Fruit fly (Drosophila melanogaster) whole organism, adult: ENCODE results near the gene CG11857.
A peak's percentile ranks its signal among the peaks of the same experiment; 100 is the strongest.

Experiments
- CG11617 ChIP-seq: fragments of 200-800 bp; sonication (Bioruptor generic); optimal IDR thresholded peaks from 2 replicates; lab custom pipeline; 2017; ENCODE audit warnings: mild to moderate bottlenecking, missing biosample characterization, missing genetic modification reagents, missing genetic modification characterization
- CG12768 ChIP-seq: fragments of 200-800 bp; sonication (Bioruptor generic); optimal IDR thresholded peaks from 2 replicates; lab custom pipeline; 2017; ENCODE audit warnings: missing biosample characterization, missing genetic modification characterization, mild to moderate bottlenecking, moderate library complexity, missing genetic modification reagents
- CG14711 ChIP-seq: fragments of 200-800 bp; sonication (Bioruptor generic); optimal IDR thresholded peaks from 2 replicates; lab custom pipeline; 2018; ENCODE audit warnings: missing biosample characterization, mild to moderate bottlenecking, missing genetic modification characterization, moderate library complexity
- CG1620 ChIP-seq: fragments of 200-800 bp; sonication (Bioruptor generic); optimal IDR thresholded peaks from 2 replicates; lab custom pipeline; 2016; ENCODE audit warnings: missing biosample characterization, missing genetic modification characterization
- CG33017 ChIP-seq: fragments of 200-800 bp; sonication (Bioruptor generic); optimal IDR thresholded peaks from 2 replicates; lab custom pipeline; 2018; ENCODE audit warnings: missing biosample characterization, mild to moderate bottlenecking, missing genetic modification characterization, moderate library complexity
- CG5204 ChIP-seq: fragments of 200-800 bp; sonication (Bioruptor generic); optimal IDR thresholded peaks from 2 replicates; lab custom pipeline; 2016; ENCODE audit warnings: missing biosample characterization, missing genetic modification characterization
- CG7045 ChIP-seq: fragments of 200-800 bp; sonication (Bioruptor generic); optimal IDR thresholded peaks from 2 replicates; lab custom pipeline; 2017; ENCODE audit warnings: missing biosample characterization, mild to moderate bottlenecking, missing genetic modification characterization
- CG7101 ChIP-seq: fragments of 200-800 bp; sonication (Bioruptor generic); optimal IDR thresholded peaks from 2 replicates; lab custom pipeline; 2018; ENCODE audit warnings: missing biosample characterization, mild to moderate bottlenecking, missing genetic modification characterization, moderate library complexity
- Clk ChIP-seq: fragments of 200-800 bp; sonication (Bioruptor generic); optimal IDR thresholded peaks from 2 replicates; lab custom pipeline; 2017; ENCODE audit warnings: missing biosample characterization, missing genetic modification characterization
- Crg-1 ChIP-seq: fragments of 200-800 bp; sonication (Bioruptor generic); optimal IDR thresholded peaks from 2 replicates; lab custom pipeline; 2016; ENCODE audit warnings: missing biosample characterization, missing genetic modification characterization
- Hr96 ChIP-seq: fragments of 200-800 bp; sonication (Bioruptor generic); optimal IDR thresholded peaks from 2 replicates; lab custom pipeline; 2016; ENCODE audit warnings: missing biosample characterization, missing genetic modification characterization
- Mnt ChIP-seq: fragments of 200-800 bp; sonication (Bioruptor generic); optimal IDR thresholded peaks from 2 replicates; lab custom pipeline; 2016; ENCODE audit warnings: missing biosample characterization, mild to moderate bottlenecking, missing genetic modification characterization
- bab1 ChIP-seq: fragments of 200-800 bp; sonication (Bioruptor generic); optimal IDR thresholded peaks from 3 replicates; lab custom pipeline; 2019; ENCODE audit warnings: missing biosample characterization, mild to moderate bottlenecking, missing genetic modification characterization, moderate library complexity
- cic ChIP-seq: fragments of 200-800 bp; sonication (Bioruptor generic); optimal IDR thresholded peaks from 2 replicates; lab custom pipeline; 2017; ENCODE audit warnings: missing biosample characterization, mild to moderate bottlenecking, missing genetic modification characterization, moderate library complexity
- cnc ChIP-seq, 2 experiments: fragments of >200 bp; optimal IDR thresholded peaks; 2 replicates each; lab custom pipeline; 2017
- kay ChIP-seq: fragments of 200-800 bp; sonication (Bioruptor generic); peaks from one replicate; lab custom pipeline; 2016; ENCODE audit warnings: missing biosample characterization, missing genetic modification characterization, borderline replicate concordance
- ovo ChIP-seq: fragments of 200-800 bp; sonication (Bioruptor generic); optimal IDR thresholded peaks from 2 replicates; lab custom pipeline; 2016; ENCODE audit warnings: missing biosample characterization, missing genetic modification characterization
- pad ChIP-seq: fragments of 200-800 bp; sonication (Bioruptor generic); optimal IDR thresholded peaks from 3 replicates; lab custom pipeline; 2017; ENCODE audit warnings: missing biosample characterization, missing genetic modification characterization, mild to moderate bottlenecking, moderate library complexity, missing genetic modification reagents
- tj ChIP-seq: fragments of 200-800 bp; sonication (Bioruptor generic); optimal IDR thresholded peaks from 3 replicates; lab custom pipeline; 2017; ENCODE audit warnings: missing biosample characterization, mild to moderate bottlenecking, missing genetic modification characterization, moderate library complexity
- toe ChIP-seq: fragments of 200-800 bp; sonication (Bioruptor generic); optimal IDR thresholded peaks from 2 replicates; lab custom pipeline; 2016; ENCODE audit warnings: missing biosample characterization, missing genetic modification characterization

The CG11857 gene

dm6 chr3R:25260670-25261069 lies 2.0 kb downstream of the CG11857 start:
- peak; percentile 16 for TF ChIP-seq cic (GFP tag; lab: Kevin White, UChicago)
- TF ChIP-seq CG5204 (GFP tag; lab: Kevin White, UChicago) = no peak

dm6 chr3R:25262322-25262761 lies 3.6 kb downstream of the CG11857 start, which contains the start of the genes Kdsr and CG11858:
TSS of gene Kdsr (minus strand) at chr3R:25262498.
TSS of gene CG11858 (plus strand) at chr3R:25262741.
- no peak for TF ChIP-seq CG5204 (GFP tag; lab: Kevin White, UChicago)
- peak; percentile 48 for TF ChIP-seq CG33017 (tag; lab: Kevin White, UChicago)
- TF ChIP-seq Hr96 (GFP tag; lab: Kevin White, UChicago) = no peak
- no peak for TF ChIP-seq toe (GFP tag; lab: Kevin White, UChicago)
- TF ChIP-seq CG1620 (GFP tag; lab: Kevin White, UChicago) = peak; percentile 58
- TF ChIP-seq CG7045 (GFP tag; lab: Kevin White, UChicago) = peak; percentile 42
- TF ChIP-seq pad (GFP tag; lab: Kevin White, UChicago) = peak; percentile 44
- peak; percentile 39 for TF ChIP-seq tj
- TF ChIP-seq Clk (GFP tag; lab: Kevin White, UChicago) = peak; percentile 40
- peak; percentile 84 for TF ChIP-seq bab1 (GFP tag; lab: Kevin White, UChicago)
- TF ChIP-seq CG14711 (tag; lab: Kevin White, UChicago) = peak; percentile 74
- peak; percentile 64 for TF ChIP-seq CG11617 (GFP tag; lab: Kevin White, UChicago)
- no peak for TF ChIP-seq kay (GFP tag; lab: Kevin White, UChicago)
- TF ChIP-seq ovo = peak; percentile 24
- no peak for TF ChIP-seq cnc (optimal IDR thresholded peaks at IDR 0.05; lab: Kevin White, UChicago)
- TF ChIP-seq CG12768 (GFP tag; lab: Kevin White, UChicago) = peak; percentile 66
- peak; percentile 81 for TF ChIP-seq CG7101 (tag; lab: Kevin White, UChicago)
- TF ChIP-seq Crg-1 (GFP tag; lab: Kevin White, UChicago) = peak; percentile 27
- TF ChIP-seq cic (GFP tag; lab: Kevin White, UChicago) = peak; percentile 75
- peak; percentile 83 for TF ChIP-seq Mnt (GFP tag; lab: Kevin White, UChicago)

dm6 chr3R:25265589-25266201 lies 7.0 kb downstream of the CG11857 start, which contains the start of the genes GlnRS and RIOK2:
TSS of gene GlnRS (minus strand) at chr3R:25265721.
TSS of gene RIOK2 (plus strand) at chr3R:25265844.
- TF ChIP-seq CG7101 (tag; lab: Kevin White, UChicago) (peak; percentile 39), pad (GFP tag; lab: Kevin White, UChicago) (peak; percentile 26), CG5204 (GFP tag; lab: Kevin White, UChicago) (no peak), Clk (GFP tag; lab: Kevin White, UChicago) (peak; percentile 3), CG12768 (GFP tag; lab: Kevin White, UChicago) (no peak), CG33017 (tag; lab: Kevin White, UChicago) (no peak), cnc (optimal IDR thresholded peaks at IDR 0.05; lab: Kevin White, UChicago) (no peak), CG1620 (GFP tag; lab: Kevin White, UChicago) (no peak), Crg-1 (GFP tag; lab: Kevin White, UChicago) (peak; percentile 4), toe (GFP tag; lab: Kevin White, UChicago) (no peak), CG14711 (tag; lab: Kevin White, UChicago) (peak; percentile 4), cic (GFP tag; lab: Kevin White, UChicago) (peak; percentile 30), Hr96 (GFP tag; lab: Kevin White, UChicago) (no peak), CG11617 (GFP tag; lab: Kevin White, UChicago) (peak; percentile 18), kay (GFP tag; lab: Kevin White, UChicago) (no peak), tj (peak; percentile 21), bab1 (GFP tag; lab: Kevin White, UChicago) (peak; percentile 73), ovo (no peak), Mnt (GFP tag; lab: Kevin White, UChicago) (peak; percentile 100), CG7045 (GFP tag; lab: Kevin White, UChicago) (no peak)

- no peak for TF ChIP-seq CG7101 (tag; lab: Kevin White, UChicago)
- no peak for TF ChIP-seq CG12768 (GFP tag; lab: Kevin White, UChicago)
- TF ChIP-seq CG14711 (tag; lab: Kevin White, UChicago) = no peak
- TF ChIP-seq CG33017 (tag; lab: Kevin White, UChicago) = no peak
- no peak for TF ChIP-seq CG5204 (GFP tag; lab: Kevin White, UChicago)
- no peak for TF ChIP-seq CG11617 (GFP tag; lab: Kevin White, UChicago)
- TF ChIP-seq toe (GFP tag; lab: Kevin White, UChicago) = no peak
- TF ChIP-seq ovo = no peak
- no peak for TF ChIP-seq Hr96 (GFP tag; lab: Kevin White, UChicago)
- no peak for TF ChIP-seq cnc (optimal IDR thresholded peaks at IDR 0.05; lab: Kevin White, UChicago)
- no peak for TF ChIP-seq tj
- TF ChIP-seq cic (GFP tag; lab: Kevin White, UChicago) = no peak
These were observed 8.1 kb downstream of the CG11857 start for dm6 chr3R:25266751-25267150.

- no peak for TF ChIP-seq Hr96 (GFP tag; lab: Kevin White, UChicago)
- TF ChIP-seq CG33017 (tag; lab: Kevin White, UChicago) = no peak
- no peak for TF ChIP-seq CG11617 (GFP tag; lab: Kevin White, UChicago)
- TF ChIP-seq bab1 (GFP tag; lab: Kevin White, UChicago) = no peak
- no peak for TF ChIP-seq Mnt (GFP tag; lab: Kevin White, UChicago)
- TF ChIP-seq kay (GFP tag; lab: Kevin White, UChicago) = no peak
- no peak for TF ChIP-seq pad (GFP tag; lab: Kevin White, UChicago)
- TF ChIP-seq toe (GFP tag; lab: Kevin White, UChicago) = no peak
- no peak for TF ChIP-seq cnc (optimal IDR thresholded peaks at IDR 0.05; lab: Kevin White, UChicago)
- TF ChIP-seq Clk (GFP tag; lab: Kevin White, UChicago) = no peak
- TF ChIP-seq CG7045 (GFP tag; lab: Kevin White, UChicago) = no peak
- TF ChIP-seq CG5204 (GFP tag; lab: Kevin White, UChicago) = no peak
- no peak for TF ChIP-seq tj
- no peak for TF ChIP-seq CG14711 (tag; lab: Kevin White, UChicago)
- TF ChIP-seq CG12768 (GFP tag; lab: Kevin White, UChicago) = no peak
- TF ChIP-seq ovo = no peak
- no peak for TF ChIP-seq Crg-1 (GFP tag; lab: Kevin White, UChicago)
- no peak for TF ChIP-seq CG1620 (GFP tag; lab: Kevin White, UChicago)
These were observed 11.2 kb downstream of the CG11857 start, which contains the start of the genes CG11889 and CG11891 for dm6 chr3R:25269909-25270308. TSS of gene CG11889 (plus strand) at chr3R:25270209. TSS of gene CG11891 (plus strand) at chr3R:25270209.
